Worm (Caenorhabditis elegans) whole organism, L4/young adult: ENCODE data around the gene C25E10.10.

Source experiments
- W03F9.2 ChIP-seq: fragments of 150-350 bp; optimal IDR thresholded peaks from 2 replicates; lab custom pipeline; 2014; ENCODE audit warnings: missing biosample characterization, missing genetic modification characterization
- dao-5 ChIP-seq: sonication (generic microtip); optimal IDR thresholded peaks from 2 replicates; lab custom pipeline; 2016; ENCODE audit warnings: missing genotype, missing genetic modification characterization, moderate library complexity, missing compliant biosample characterization
- him-1 ChIP-seq: sonication (generic microtip); optimal IDR thresholded peaks from 2 replicates; lab custom pipeline; 2016; ENCODE audit warnings: missing genotype, missing genetic modification reagents, missing genetic modification characterization, missing compliant biosample characterization

DNA sequence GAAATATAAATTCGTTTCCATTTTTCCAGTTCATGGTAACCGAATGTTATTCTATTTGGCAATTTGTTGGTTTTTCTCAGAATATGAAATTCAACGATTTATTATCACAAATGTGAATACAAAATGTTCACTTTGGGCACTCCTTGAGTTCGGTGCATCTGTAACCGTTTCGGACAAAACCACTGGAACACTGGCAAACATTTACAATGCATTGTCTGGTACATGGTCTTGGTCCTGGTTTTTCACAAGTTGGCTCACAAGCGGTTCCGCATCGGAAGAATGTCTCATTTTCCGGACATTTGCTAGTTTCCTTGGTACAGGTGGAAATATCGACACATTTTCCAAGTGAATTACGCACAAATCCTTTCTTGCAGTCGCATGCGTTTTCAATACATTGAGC is 2.9 kb downstream of the C25E10.10 start:
- no peak for TF ChIP-seq him-1 (tag; lab: Kevin White, UChicago)
- no peak for TF ChIP-seq dao-5 (tag; lab: Kevin White, UChicago)
- TF ChIP-seq W03F9.2, result no peak
